Worm (Caenorhabditis elegans): ENCODE results near the gene snt-5.

The snt-5 gene

ce11 chrV:1445081-1445480 lies 33.7 kb upstream of the snt-5 start, which contains the start of gene cnc-5:
cnc-5 (plus strand) TSS chrV:1445381.
- TF ChIP-seq spr-1 (tag; optimal IDR thresholded peaks at IDR 0.05): no peak
- TF ChIP-seq Y5F2A.4 (GFP tag; optimal IDR thresholded peaks at IDR 0.05): no peak
- TF ChIP-seq tag-97 (GFP tag; IDR thresholded peaks at IDR 0.05): no peak
- TF ChIP-seq pqm-1 (tag; optimal IDR thresholded peaks at IDR 0.05): no peak
- no peak for TF ChIP-seq ZK546.5 (tag; optimal IDR thresholded peaks at IDR 0.05)
- no peak for TF ChIP-seq daf-12 (tag; optimal IDR thresholded peaks at IDR 0.05)
- TF ChIP-seq zfp-2 (tag; optimal IDR thresholded peaks at IDR 0.05): no peak
- no peak for TF ChIP-seq Y105C5A.15 (GFP tag; IDR thresholded peaks at IDR 0.05)
- TF ChIP-seq egl-43 (GFP tag; IDR thresholded peaks at IDR 0.05): no peak
- TF ChIP-seq set-16 (GFP tag; IDR thresholded peaks at IDR 0.05): no peak
- TF ChIP-seq lir-3 (tag; optimal IDR thresholded peaks at IDR 0.05): no peak
- no peak for TF ChIP-seq saeg-2 (GFP tag; IDR thresholded peaks at IDR 0.05)
- TF ChIP-seq ceh-82 (tag; optimal IDR thresholded peaks at IDR 0.05): no peak

ce11 chrV:1444180-1444579 lies 32.8 kb upstream of the snt-5 start, which contains the start of gene cnc-1:
cnc-1 (minus strand) TSS chrV:1444280.
- TF ChIP-seq hif-1 (tag; optimal IDR thresholded peaks at IDR 0.05) (no peak), madf-5 (GFP tag; IDR thresholded peaks at IDR 0.05) (no peak)

- no peak for TF ChIP-seq ama-1 (optimal IDR thresholded peaks at IDR 0.05)
- TF ChIP-seq ztf-11 (tag; optimal IDR thresholded peaks at IDR 0.05): no peak
- TF ChIP-seq lin-29 (GFP tag; IDR thresholded peaks at IDR 0.05): no peak
- TF ChIP-seq unc-62 (GFP tag; optimal IDR thresholded peaks at IDR 0.05 in 1 of 2): peak in 1 of 2 experiments; percentile 65
- TF ChIP-seq unc-62 (tag; optimal IDR thresholded peaks at IDR 0.05): no peak
- no peak for TF ChIP-seq ctbp-1 (GFP tag; IDR thresholded peaks at IDR 0.05)
Observed at ce11 chrV:1442042-1442441, 30.7 kb upstream of the snt-5 start, which contains the start of gene cnc-11. cnc-11 (plus strand) TSS chrV:1442342.

ce11 chrV:1438832-1439231 lies 27.5 kb upstream of the snt-5 start, which contains the start of gene R09B5.11:
R09B5.11 (plus strand) TSS chrV:1439205.
- TF ChIP-seq nhr-48 (tag; optimal IDR thresholded peaks at IDR 0.05) (peak; percentile 7), dmd-6 (GFP tag; IDR thresholded peaks at IDR 0.05) (peak; percentile 36), nhr-28 (tag; optimal IDR thresholded peaks at IDR 0.05) (peak; percentile 68), cey-2 (tag; optimal IDR thresholded peaks at IDR 0.05; ENCODE audit: borderline replicate concordance, insufficient read depth) (peak; percentile 16), aha-1 (tag) (peak; percentile 11), mdl-1 (tag; optimal IDR thresholded peaks at IDR 0.05) (peak in 1 of 2 experiments; percentile 19), ces-1 (GFP tag; optimal IDR thresholded peaks at IDR 0.05) (no peak), aly-2 (tag; optimal IDR thresholded peaks at IDR 0.05) (no peak), hmg-1.1 (GFP tag; IDR thresholded peaks at IDR 0.05) (no peak), hlh-30 (tag; optimal IDR thresholded peaks at IDR 0.05; ENCODE audit: insufficient read depth) (peak; percentile 47), zfp-3 (GFP tag; conservative IDR thresholded peaks at IDR 0.05) (no peak), hlh-11 (tag; optimal IDR thresholded peaks at IDR 0.05) (peak; percentile 17)

ce11 chrV:1438205-1438604 lies 26.8 kb upstream of the snt-5 start:
- TF ChIP-seq Y48G9A.11 (GFP tag; IDR thresholded peaks at IDR 0.05): no peak
- TF ChIP-seq fos-1 (tag; optimal IDR thresholded peaks at IDR 0.05): no peak
- no peak for TF ChIP-seq php-3 (GFP tag; IDR thresholded peaks at IDR 0.05)
- no peak for TF ChIP-seq hif-1 (tag; optimal IDR thresholded peaks at IDR 0.05)
- peak in 1 of 2 experiments; percentile 88 for TF ChIP-seq unc-62 (GFP tag; optimal IDR thresholded peaks at IDR 0.05 in 1 of 2)
- no peak for TF ChIP-seq unc-62 (tag; optimal IDR thresholded peaks at IDR 0.05)
- no peak for TF ChIP-seq lsy-2 (tag; optimal IDR thresholded peaks at IDR 0.05)
- TF ChIP-seq F37D6.2 (tag; optimal IDR thresholded peaks at IDR 0.05): no peak
- TF ChIP-seq ceh-62 (tag; optimal IDR thresholded peaks at IDR 0.05): no peak
- TF ChIP-seq ceh-28 (tag; optimal IDR thresholded peaks at IDR 0.05): no peak
- no peak for TF ChIP-seq aly-2 (tag; optimal IDR thresholded peaks at IDR 0.05)
- no peak for TF ChIP-seq nhr-111 (GFP tag; optimal IDR thresholded peaks at IDR 0.05)
- no peak for TF ChIP-seq mxl-3 (GFP tag; optimal IDR thresholded peaks at IDR 0.05)
- TF ChIP-seq F26F4.8 (GFP tag; conservative IDR thresholded peaks at IDR 0.05): no peak
- TF ChIP-seq hlh-30 (tag; optimal IDR thresholded peaks at IDR 0.05; ENCODE audit: insufficient read depth): peak; percentile 6
- peak; percentile 84 for TF ChIP-seq aha-1 (tag)

All from whole organism, L4 larva.